Fruit fly (Drosophila melanogaster) whole organism, wandering third instar larva: ENCODE data around the gene Srp72.

ENCODE experiments used
- Abd-B ChIP-seq: fragments of >200 bp; optimal IDR thresholded peaks from 2 replicates; lab custom pipeline; 2017; ENCODE audit warnings: missing biosample characterization, missing genetic modification characterization
- CG32264 ChIP-seq: fragments of 200-800 bp; sonication (Bioruptor generic); optimal IDR thresholded peaks from 2 replicates; lab custom pipeline; 2016; ENCODE audit warnings: missing biosample characterization, missing genetic modification characterization
- CG9705 ChIP-seq: fragments of 200-800 bp; sonication (Bioruptor generic); optimal IDR thresholded peaks from 2 replicates; lab custom pipeline; 2018; ENCODE audit warnings: missing biosample characterization, mild to moderate bottlenecking, missing genetic modification characterization
- CrebA ChIP-seq: fragments of 200-800 bp; sonication (Bioruptor generic); optimal IDR thresholded peaks from 2 replicates; lab custom pipeline; 2016; ENCODE audit warnings: missing biosample characterization, mild to moderate bottlenecking, missing genetic modification characterization, borderline replicate concordance
- Dfd ChIP-seq: fragments of >200 bp; optimal IDR thresholded peaks from 2 replicates; lab custom pipeline; 2017; ENCODE audit warnings: missing biosample characterization, missing genetic modification characterization
- Dif ChIP-seq: fragments of 200-275, 200-300 bp; sonication (Bioruptor generic); optimal IDR thresholded peaks from 2 replicates; lab custom pipeline; 2018; ENCODE audit warnings: missing biosample characterization, missing genetic modification characterization; ENCODE audit not compliant: partially characterized antibody
- GATAd ChIP-seq: sonication (Bioruptor generic); optimal IDR thresholded peaks from 2 replicates; lab custom pipeline; 2016; ENCODE audit warnings: missing biosample characterization, missing genetic modification characterization
- HLH106 ChIP-seq: fragments of 200-800 bp; optimal IDR thresholded peaks from 3 replicates; lab custom pipeline; 2019; ENCODE audit warnings: missing biosample characterization, mild to moderate bottlenecking, missing genetic modification characterization, moderate library complexity
- Hnf4 ChIP-seq: fragments of 200-800 bp; sonication (Bioruptor generic); optimal IDR thresholded peaks from 2 replicates; lab custom pipeline; 2016; ENCODE audit warnings: missing biosample characterization, mild to moderate bottlenecking, missing genetic modification characterization
- Hr78 ChIP-seq: fragments of >200 bp; optimal IDR thresholded peaks from 2 replicates; lab custom pipeline; 2017; ENCODE audit warnings: missing biosample characterization, missing genetic modification characterization
- Hr83 ChIP-seq: fragments of 200-300 bp; sonication (Bioruptor generic); optimal IDR thresholded peaks from 2 replicates; lab custom pipeline; 2016; ENCODE audit warnings: missing biosample characterization, mild to moderate bottlenecking, missing genetic modification characterization, moderate library complexity; ENCODE audit not compliant: poor library complexity, severe bottlenecking
- Jra ChIP-seq: sonication (Bioruptor generic); optimal IDR thresholded peaks from 2 replicates; lab custom pipeline; 2016; ENCODE audit warnings: missing biosample characterization, missing genetic modification characterization
- Mio ChIP-seq: sonication (Bioruptor generic); optimal IDR thresholded peaks from 2 replicates; lab custom pipeline; 2016; ENCODE audit warnings: missing biosample characterization, missing genetic modification characterization
- Myc ChIP-seq: fragments of >200 bp; optimal IDR thresholded peaks from 2 replicates; lab custom pipeline; 2017
- N ChIP-seq: fragments of >200 bp; optimal IDR thresholded peaks from 2 replicates; lab custom pipeline; 2018; ENCODE audit warnings: missing biosample characterization, missing external identifiers, missing genetic modification characterization
- OdsH ChIP-seq: fragments of 200-800 bp; sonication (Bioruptor generic); optimal IDR thresholded peaks from 2 replicates; lab custom pipeline; 2016; ENCODE audit warnings: missing biosample characterization, mild to moderate bottlenecking, missing genetic modification characterization
- Rel ChIP-seq, 2 experiments: fragments of 200-800 bp; sonication (Bioruptor generic) in 1 of 2; optimal IDR thresholded peaks; 2 replicates in 1 of 2; 3 replicates in 1 of 2; lab custom pipeline; 2016 to 2019; ENCODE audit warnings: mild to moderate bottlenecking in 2 of 2, missing biosample characterization in 2 of 2, missing genetic modification characterization in 2 of 2, moderate library complexity in 1 of 2
- Sp1 ChIP-seq: fragments of 200-800 bp; sonication (Bioruptor generic); optimal IDR thresholded peaks from 3 replicates; lab custom pipeline; 2019; ENCODE audit warnings: missing biosample characterization, mild to moderate bottlenecking, missing genetic modification characterization, moderate library complexity
- Vsx2 ChIP-seq: fragments of 200-300, 225-300 bp; sonication (Bioruptor generic); optimal IDR thresholded peaks from 2 replicates; lab custom pipeline; 2018; ENCODE audit warnings: missing biosample characterization, missing genetic modification characterization; ENCODE audit not compliant: partially characterized antibody
- br ChIP-seq: fragments of 200-800 bp; sonication (Bioruptor generic); optimal IDR thresholded peaks from 2 replicates; lab custom pipeline; 2016; ENCODE audit warnings: missing biosample characterization, missing genetic modification characterization
- brk ChIP-seq: fragments of 200-800 bp; sonication (Bioruptor generic); optimal IDR thresholded peaks from 2 replicates; lab custom pipeline; 2016; ENCODE audit warnings: missing biosample characterization, mild to moderate bottlenecking, missing genetic modification characterization
- dl ChIP-seq, 2 experiments: fragments of 175-275, 200-275 bp in 1 of 2; fragments of 200-275 bp in 1 of 2; sonication (Bioruptor generic); optimal IDR thresholded peaks; lab custom pipeline; 2018; ENCODE audit warnings: mild to moderate bottlenecking in 2 of 2, missing biosample characterization in 2 of 2, missing genetic modification characterization in 2 of 2, moderate library complexity in 2 of 2; ENCODE audit not compliant: partially characterized antibody in 2 of 2, insufficient read depth in 1 of 2
- dmrt93B ChIP-seq: fragments of 200-800 bp; sonication (Bioruptor generic); optimal IDR thresholded peaks from 2 replicates; lab custom pipeline; 2018; ENCODE audit warnings: missing biosample characterization, mild to moderate bottlenecking, missing genetic modification characterization
- dsf ChIP-seq: sonication (Bioruptor generic); optimal IDR thresholded peaks from 2 replicates; lab custom pipeline; 2016; ENCODE audit warnings: missing biosample characterization, missing genetic modification characterization, borderline replicate concordance
- ey ChIP-seq: fragments of 200-800 bp; sonication (Bioruptor generic); optimal IDR thresholded peaks from 2 replicates; lab custom pipeline; 2016; ENCODE audit warnings: missing biosample characterization, missing genetic modification characterization
- foxo ChIP-seq, 2 experiments: fragments of 200-800 bp; sonication (Bioruptor generic); optimal IDR thresholded peaks; 2 replicates in 1 of 2; 3 replicates in 1 of 2; lab custom pipeline; 2016 to 2017; ENCODE audit warnings: missing biosample characterization in 2 of 2, missing genetic modification characterization in 2 of 2
- fru ChIP-seq: fragments of 200-800 bp; sonication (Bioruptor generic); optimal IDR thresholded peaks from 3 replicates; lab custom pipeline; 2016; ENCODE audit warnings: missing biosample characterization, mild to moderate bottlenecking, missing genetic modification characterization
- h ChIP-seq: fragments of 200-800 bp; sonication (Bioruptor generic); optimal IDR thresholded peaks from 3 replicates; lab custom pipeline; 2016; ENCODE audit warnings: missing biosample characterization, mild to moderate bottlenecking, missing genetic modification characterization
- jim ChIP-seq: fragments of 175-275, 200-325 bp; sonication (Bioruptor generic); optimal IDR thresholded peaks from 2 replicates; lab custom pipeline; 2016; ENCODE audit warnings: missing biosample characterization, mild to moderate bottlenecking, missing genetic modification characterization
- lola ChIP-seq: fragments of >200 bp; optimal IDR thresholded peaks from 2 replicates; lab custom pipeline; 2017; ENCODE audit warnings: missing biosample characterization, missing genetic modification characterization
- pan ChIP-seq: fragments of >200 bp; optimal IDR thresholded peaks from 2 replicates; lab custom pipeline; 2017
- psq ChIP-seq: fragments of 200-800 bp; sonication (Bioruptor generic); optimal IDR thresholded peaks from 3 replicates; lab custom pipeline; 2017; ENCODE audit warnings: missing biosample characterization, mild to moderate bottlenecking, missing genetic modification characterization, moderate library complexity
- rgr ChIP-seq: fragments of 200-800 bp; sonication (Bioruptor generic); optimal IDR thresholded peaks from 3 replicates; lab custom pipeline; 2016; ENCODE audit warnings: missing biosample characterization, mild to moderate bottlenecking, missing genetic modification characterization
- sage ChIP-seq: fragments of 200-800 bp; sonication (Bioruptor generic); optimal IDR thresholded peaks from 2 replicates; lab custom pipeline; 2016; ENCODE audit warnings: missing biosample characterization, mild to moderate bottlenecking, missing genetic modification characterization
- sv ChIP-seq: fragments of 200-800 bp; sonication (Bioruptor generic); optimal IDR thresholded peaks from 3 replicates; lab custom pipeline; 2016; ENCODE audit warnings: missing biosample characterization, missing genetic modification characterization
- tai ChIP-seq: sonication (Bioruptor generic); optimal IDR thresholded peaks from 2 replicates; lab custom pipeline; 2016; ENCODE audit warnings: missing biosample characterization, missing genetic modification characterization
- usp ChIP-seq: fragments of >200 bp; optimal IDR thresholded peaks from 2 replicates; lab custom pipeline; 2017; ENCODE audit warnings: missing biosample characterization, missing genetic modification characterization
- woc ChIP-seq: sonication (Bioruptor generic); optimal IDR thresholded peaks from 2 replicates; lab custom pipeline; 2016; ENCODE audit warnings: missing biosample characterization, mild to moderate bottlenecking, missing genetic modification characterization

Gene Srp72

DNA sequence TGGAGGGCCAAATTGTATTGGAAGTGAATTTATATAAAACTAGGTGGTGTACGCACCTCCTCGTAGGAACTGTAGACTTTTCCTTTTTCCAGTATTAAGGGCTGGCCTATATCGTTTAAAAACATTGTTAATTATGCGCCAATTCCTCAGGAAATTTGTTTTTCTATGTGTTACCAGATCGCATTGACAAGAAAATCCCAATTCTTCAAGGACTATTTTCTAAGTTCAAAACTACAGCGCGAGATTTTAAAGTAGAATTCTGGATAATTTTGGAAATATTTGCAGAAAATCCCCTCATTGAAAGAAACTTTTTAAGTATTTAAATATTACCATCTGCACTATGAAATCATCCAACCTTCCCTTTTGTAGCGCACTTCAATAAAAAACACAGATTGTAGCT is 7.1 kb upstream of the Srp72 start, which contains the start of gene CG34008:
Gene CG34008 (minus strand): TSS at position 147 of the 400 bp plus-strand sequence.
- no peak for TF ChIP-seq dl (GFP tag; optimal IDR thresholded peaks at IDR 0.05; lab: Kevin White, UChicago; ENCODE audit: insufficient read depth in 1 of 2, partially characterized antibody in 2 of 2)
- TF ChIP-seq foxo (GFP tag; optimal IDR thresholded peaks at IDR 0.05; lab: Kevin White, UChicago): no peak
- no peak for TF ChIP-seq lola (GFP tag; lab: Kevin White, UChicago)
- no peak for TF ChIP-seq Dif (GFP tag; lab: Kevin White, UChicago)
- no peak for TF ChIP-seq Abd-B (GFP tag; lab: Kevin White, UChicago)
- no peak for TF ChIP-seq ey (GFP tag; lab: Kevin White, UChicago)
- TF ChIP-seq OdsH (GFP tag; lab: Kevin White, UChicago): no peak
- no peak for TF ChIP-seq Myc
- TF ChIP-seq Jra: no peak

DNA sequence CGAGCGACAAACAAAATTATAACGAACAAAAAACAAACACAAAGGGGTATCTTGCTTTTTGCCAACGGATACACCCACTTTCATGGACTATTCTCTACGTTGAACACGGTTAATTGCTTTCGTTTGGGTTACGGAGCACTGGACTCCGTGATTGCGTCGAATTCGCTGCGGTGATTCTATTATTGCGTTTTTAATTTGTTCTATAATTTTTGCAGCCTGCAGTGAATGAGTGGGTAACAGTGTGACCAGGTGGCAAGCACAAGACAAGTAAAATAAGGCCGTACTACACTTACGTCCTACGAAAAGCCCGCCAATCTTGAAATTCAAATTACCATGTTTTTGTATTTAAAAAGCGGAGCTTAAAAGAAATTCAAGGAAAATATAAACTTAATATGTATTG is 2.9 kb upstream of the Srp72 start, which contains the start of gene CG16953:
Gene CG16953 (minus strand): TSS at position 268 of the 400 bp plus-strand sequence.
- TF ChIP-seq Rel (GFP tag; optimal IDR thresholded peaks at IDR 0.05; lab: Kevin White, UChicago): no peak
- peak; percentile 35 for TF ChIP-seq Rel (tag; optimal IDR thresholded peaks at IDR 0.05; lab: Kevin White, UChicago)
- TF ChIP-seq Sp1 (GFP tag; lab: Kevin White, UChicago): peak; percentile 14
- peak; percentile 28 for TF ChIP-seq Jra
- TF ChIP-seq jim (GFP tag; lab: Kevin White, UChicago): no peak
- peak; percentile 1 for TF ChIP-seq br (GFP tag; lab: Kevin White, UChicago)
- no peak for TF ChIP-seq HLH106 (tag; lab: Kevin White, UChicago)

DNA sequence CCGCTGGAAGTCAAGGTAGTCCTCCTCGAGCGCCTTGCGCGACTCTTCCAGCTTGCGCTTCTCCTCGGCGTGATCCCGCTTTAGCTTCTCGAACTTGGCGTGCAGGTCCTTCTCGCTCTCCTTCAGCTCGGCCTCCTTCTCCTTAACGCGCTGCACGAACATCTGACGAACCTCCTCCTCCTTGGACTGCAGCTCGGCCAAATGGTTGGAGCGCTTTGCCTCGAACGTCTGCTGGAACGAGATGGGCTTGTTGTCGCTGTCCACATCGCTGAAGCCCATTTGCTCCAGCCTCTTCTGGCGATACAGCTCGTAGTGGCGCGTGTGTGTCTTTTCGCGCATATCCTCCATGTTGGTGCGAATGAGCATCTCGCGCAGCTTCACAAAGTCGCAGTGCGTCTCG is 2.1 kb upstream of the Srp72 start:
- no peak for TF ChIP-seq OdsH (GFP tag; lab: Kevin White, UChicago)
- TF ChIP-seq tai (GFP tag; lab: Kevin White, UChicago): no peak
- no peak for TF ChIP-seq pan (lab: Kevin White, UChicago)
- TF ChIP-seq Dfd (GFP tag; lab: Kevin White, UChicago): no peak
- no peak for TF ChIP-seq dl (GFP tag; optimal IDR thresholded peaks at IDR 0.05; lab: Kevin White, UChicago; ENCODE audit: insufficient read depth in 1 of 2, partially characterized antibody in 2 of 2)

DNA sequence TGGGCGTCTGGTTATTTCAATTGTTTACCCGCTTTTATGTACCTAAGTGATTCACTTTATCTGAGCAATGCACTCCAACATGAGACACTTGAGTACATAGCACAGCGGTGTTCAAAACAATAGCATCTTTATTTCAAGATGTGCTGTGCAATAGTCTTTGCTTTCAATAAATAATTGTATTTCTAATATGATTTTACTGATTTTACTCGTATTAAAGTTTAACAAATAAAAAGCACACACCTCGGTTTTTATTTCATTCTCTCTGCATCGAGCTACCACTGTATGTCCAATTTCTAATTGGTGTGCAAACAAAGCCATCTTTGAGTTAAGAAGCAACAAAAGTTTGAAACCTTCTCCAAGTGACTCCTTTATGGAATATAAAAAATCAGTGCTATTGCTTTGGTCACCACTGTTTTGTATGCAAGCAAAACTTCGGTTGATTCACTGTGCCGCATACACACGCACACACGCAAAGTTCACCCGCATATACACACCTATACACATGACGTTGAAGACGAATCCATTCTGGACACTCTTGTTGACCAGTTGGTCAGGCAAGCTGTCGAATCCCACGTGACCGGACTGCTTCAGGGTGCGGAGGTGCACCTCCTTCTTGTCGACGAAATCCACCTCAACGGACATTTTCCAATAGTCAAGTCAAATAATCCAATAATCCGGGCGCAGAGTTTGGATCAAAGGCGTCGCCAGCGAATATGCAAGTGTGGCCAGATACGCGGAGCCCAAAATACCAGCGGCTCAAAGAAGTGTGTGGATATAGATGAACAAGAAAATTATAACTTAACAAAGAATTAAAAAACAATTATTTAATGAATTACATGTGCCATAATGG is 656 bp upstream of the Srp72 start, which contains the start of gene Septin2:
Gene Septin2 (minus strand): TSS at position 727 of the 850 bp plus-strand sequence.
- TF ChIP-seq woc: peak; percentile 79
- TF ChIP-seq tai (GFP tag; lab: Kevin White, UChicago): no peak
- TF ChIP-seq Hr83 (GFP tag; lab: Kevin White, UChicago): peak; percentile 91
- TF ChIP-seq sage (GFP tag; lab: Kevin White, UChicago): peak; percentile 35
- TF ChIP-seq jim (GFP tag; lab: Kevin White, UChicago): no peak
- no peak for TF ChIP-seq Dfd (GFP tag; lab: Kevin White, UChicago)
- TF ChIP-seq ey (GFP tag; lab: Kevin White, UChicago): peak; percentile 92
- no peak for TF ChIP-seq dl (GFP tag; optimal IDR thresholded peaks at IDR 0.05; lab: Kevin White, UChicago; ENCODE audit: insufficient read depth in 1 of 2, partially characterized antibody in 2 of 2)
- no peak for TF ChIP-seq pan (lab: Kevin White, UChicago)
- peak; percentile 88 for TF ChIP-seq psq (GFP tag; lab: Kevin White, UChicago)
- TF ChIP-seq Vsx2 (GFP tag; lab: Kevin White, UChicago): no peak
- TF ChIP-seq br (GFP tag; lab: Kevin White, UChicago): peak; percentile 91
- peak; percentile 91 for TF ChIP-seq Sp1 (GFP tag; lab: Kevin White, UChicago)
- peak; percentile 88 for TF ChIP-seq HLH106 (tag; lab: Kevin White, UChicago)
- no peak for TF ChIP-seq Hr78
- TF ChIP-seq fru (GFP tag; lab: Kevin White, UChicago): peak; percentile 91
- TF ChIP-seq Rel (GFP tag; optimal IDR thresholded peaks at IDR 0.05; lab: Kevin White, UChicago): peak; percentile 61
- TF ChIP-seq Rel (tag; optimal IDR thresholded peaks at IDR 0.05; lab: Kevin White, UChicago): peak; percentile 31
- no peak for TF ChIP-seq usp (GFP tag; lab: Kevin White, UChicago)
- peak in 1 of 2 experiments; percentile 93 for TF ChIP-seq foxo (GFP tag; optimal IDR thresholded peaks at IDR 0.05; lab: Kevin White, UChicago)
- no peak for TF ChIP-seq Abd-B (GFP tag; lab: Kevin White, UChicago)
- no peak for TF ChIP-seq CrebA (GFP tag; lab: Kevin White, UChicago)
- TF ChIP-seq h: peak; percentile 94
- TF ChIP-seq OdsH (GFP tag; lab: Kevin White, UChicago): peak; percentile 93
- TF ChIP-seq sv (GFP tag; lab: Kevin White, UChicago): no peak
- peak; percentile 93 for TF ChIP-seq Jra
- TF ChIP-seq Myc: no peak
- no peak for TF ChIP-seq brk
- peak; percentile 77 for TF ChIP-seq dsf (GFP tag; lab: Kevin White, UChicago)
- peak; percentile 34 for TF ChIP-seq GATAd
- TF ChIP-seq CG9705 (GFP tag; lab: Kevin White, UChicago): peak; percentile 79
- TF ChIP-seq CG32264 (GFP tag; lab: Kevin White, UChicago): peak; percentile 78
- TF ChIP-seq rgr (GFP tag; lab: Kevin White, UChicago): peak; percentile 89
- TF ChIP-seq N (GFP tag; lab: Kevin White, UChicago): peak; percentile 7
- no peak for TF ChIP-seq lola (GFP tag; lab: Kevin White, UChicago)
- TF ChIP-seq Mio (GFP tag; lab: Kevin White, UChicago): peak; percentile 37
- TF ChIP-seq dmrt93B (GFP tag; lab: Kevin White, UChicago): peak; percentile 89
- TF ChIP-seq Hnf4: peak; percentile 88
